Fruit fly (Drosophila melanogaster): Measurements from ENCODE around the gene obst-G.

- TF ChIP-seq CG8478 (optimal IDR thresholded peaks at IDR 0.05) (no peak), usp (GFP tag; optimal IDR thresholded peaks at IDR 0.05) (no peak), psq (optimal IDR thresholded peaks at IDR 0.05) (no peak), pan (optimal IDR thresholded peaks at IDR 0.05) (no peak), Dll (optimal IDR thresholded peaks at IDR 0.05) (no peak), EcR (GFP tag; optimal IDR thresholded peaks at IDR 0.05) (no peak)
Measured at dm6 chr3L:11997959-11998358, 44.8 kb upstream of the obst-G start, which contains the start of gene Grip163.
